Fruit fly (Drosophila melanogaster) whole organism, prepupa: Measurements from ENCODE around the gene Sox100B.

Source experiments
- CG10631 ChIP-seq: fragments of 200-800 bp; sonication (Bioruptor generic); optimal IDR thresholded peaks from 2 replicates; lab custom pipeline; 2016; ENCODE audit warnings: missing biosample characterization, missing genetic modification characterization
- CG11294 ChIP-seq: fragments of 200-800 bp; sonication (Bioruptor generic); IDR thresholded peaks from 2 replicates; pipeline ENCODE4 v1.3.6; 2022; ENCODE audit warnings: missing biosample characterization, missing genetic modification characterization
- CG11902 ChIP-seq: fragments of 200-800 bp; sonication (Bioruptor generic); optimal IDR thresholded peaks from 3 replicates; lab custom pipeline; 2016; ENCODE audit warnings: missing biosample characterization, missing genetic modification characterization
- CG1621 ChIP-seq: fragments of 200-800 bp; sonication (Bioruptor generic); optimal IDR thresholded peaks from 3 replicates; lab custom pipeline; 2018; ENCODE audit warnings: missing biosample characterization, mild to moderate bottlenecking, missing genetic modification characterization
- CG3032 ChIP-seq: fragments of 200-800 bp; optimal IDR thresholded peaks from 2 replicates; lab custom pipeline; 2019; ENCODE audit warnings: missing biosample characterization, mild to moderate bottlenecking, missing genetic modification characterization, moderate library complexity
- CG31627 ChIP-seq: fragments of 200-800 bp; sonication (Bioruptor generic); optimal IDR thresholded peaks from 3 replicates; lab custom pipeline; 2016; ENCODE audit warnings: missing biosample characterization, missing genetic modification characterization
- CG32006 ChIP-seq: fragments of 200-800 bp; sonication (Bioruptor generic); optimal IDR thresholded peaks from 3 replicates; lab custom pipeline; 2017; ENCODE audit warnings: missing biosample characterization, mild to moderate bottlenecking, missing genetic modification characterization
- CG3919 ChIP-seq: fragments of 200-800 bp; sonication (Bioruptor generic); optimal IDR thresholded peaks from 3 replicates; lab custom pipeline; 2016; ENCODE audit warnings: missing biosample characterization, missing genetic modification characterization
- CG6163 ChIP-seq: fragments of 200-800 bp; sonication (Bioruptor generic); IDR thresholded peaks from 3 replicates; pipeline ENCODE4 v1.3.6; 2022; ENCODE audit warnings: missing biosample characterization, missing genetic modification characterization
- CG6276 ChIP-seq: fragments of 200-800 bp; sonication (Bioruptor generic); optimal IDR thresholded peaks from 2 replicates; lab custom pipeline; 2017; ENCODE audit warnings: missing biosample characterization, mild to moderate bottlenecking, missing genetic modification characterization
- CG6792 ChIP-seq: fragments of 200-800 bp; sonication (Bioruptor generic); optimal IDR thresholded peaks from 3 replicates; lab custom pipeline; 2016; ENCODE audit warnings: missing biosample characterization, missing genetic modification characterization
- CG6808 ChIP-seq: fragments of 200-800 bp; sonication (Bioruptor generic); optimal IDR thresholded peaks from 3 replicates; lab custom pipeline; 2017; ENCODE audit warnings: missing biosample characterization, missing genetic modification characterization, mild to moderate bottlenecking, moderate library complexity, missing genetic modification reagents
- CG8632 ChIP-seq: fragments of 200-800 bp; sonication (Bioruptor generic); optimal IDR thresholded peaks from 3 replicates; lab custom pipeline; 2016; ENCODE audit warnings: missing biosample characterization, missing genetic modification characterization
- Eip78C ChIP-seq: fragments of 200-800 bp; sonication (Bioruptor generic); peaks from one replicate; lab custom pipeline; 2016; ENCODE audit warnings: missing biosample characterization, missing genetic modification characterization
- Ets96B ChIP-seq: fragments of 200-800 bp; optimal IDR thresholded peaks from 2 replicates; lab custom pipeline; 2019; ENCODE audit warnings: missing biosample characterization, mild to moderate bottlenecking, missing genetic modification characterization, moderate library complexity
- Gug ChIP-seq: fragments of 200-800 bp; sonication (Bioruptor generic); IDR thresholded peaks from 2 replicates; pipeline ENCODE4 v1.3.6; 2022; ENCODE audit warnings: missing biosample characterization, missing genetic modification characterization
- Hr39 ChIP-seq: fragments of 200-800 bp; sonication (Bioruptor generic); optimal IDR thresholded peaks from 2 replicates; lab custom pipeline; 2016; ENCODE audit warnings: missing biosample characterization, missing genetic modification characterization
- Hr4 ChIP-seq: fragments of 200-800 bp; sonication (Bioruptor generic); optimal IDR thresholded peaks from 3 replicates; lab custom pipeline; 2016; ENCODE audit warnings: missing biosample characterization, missing genetic modification characterization
- Lpt ChIP-seq: fragments of 200-800 bp; sonication (Bioruptor generic); optimal IDR thresholded peaks from 3 replicates; lab custom pipeline; 2016; ENCODE audit warnings: missing biosample characterization, missing genetic modification characterization
- Met ChIP-seq: fragments of 200-800 bp; sonication (Bioruptor generic); optimal IDR thresholded peaks from 3 replicates; lab custom pipeline; 2016; ENCODE audit warnings: missing biosample characterization, missing genetic modification characterization
- OdsH ChIP-seq: fragments of 200-800 bp; sonication (Bioruptor generic); optimal IDR thresholded peaks from 3 replicates; lab custom pipeline; 2016; ENCODE audit warnings: missing biosample characterization, missing genetic modification characterization
- Sox102F ChIP-seq: fragments of 200-800 bp; sonication (Bioruptor generic); optimal IDR thresholded peaks from 2 replicates; lab custom pipeline; 2016; ENCODE audit warnings: missing biosample characterization, mild to moderate bottlenecking, missing genetic modification characterization
- Sox14 ChIP-seq: fragments of 200-800 bp; sonication (Bioruptor generic); optimal IDR thresholded peaks from 3 replicates; lab custom pipeline; 2016; ENCODE audit warnings: missing biosample characterization, missing genetic modification characterization
- achi ChIP-seq: fragments of 200-800 bp; sonication (Bioruptor generic); optimal IDR thresholded peaks from 3 replicates; lab custom pipeline; 2016; ENCODE audit warnings: missing biosample characterization, missing genetic modification characterization
- acj6 ChIP-seq: fragments of 200-800 bp; sonication (Bioruptor generic); optimal IDR thresholded peaks from 3 replicates; lab custom pipeline; 2016; ENCODE audit warnings: missing biosample characterization, missing genetic modification characterization
- eg ChIP-seq: fragments of 200-800 bp; sonication (Bioruptor generic); IDR thresholded peaks from 3 replicates; pipeline ENCODE4 v1.3.6; 2022; ENCODE audit warnings: missing biosample characterization, missing genetic modification characterization
- fd85E ChIP-seq: fragments of 200-800 bp; sonication (Bioruptor generic); optimal IDR thresholded peaks from 3 replicates; lab custom pipeline; 2016; ENCODE audit warnings: missing biosample characterization, missing genetic modification characterization
- fkh ChIP-seq: fragments of 200-800 bp; sonication (Bioruptor generic); optimal IDR thresholded peaks from 3 replicates; lab custom pipeline; 2017; ENCODE audit warnings: missing biosample characterization, mild to moderate bottlenecking, missing genetic modification characterization, moderate library complexity
- lz ChIP-seq: fragments of 200-800 bp; sonication (Bioruptor generic); optimal IDR thresholded peaks from 3 replicates; lab custom pipeline; 2016; ENCODE audit warnings: missing biosample characterization, missing genetic modification characterization
- net ChIP-seq: fragments of 200-800 bp; sonication (Bioruptor generic); optimal IDR thresholded peaks from 3 replicates; lab custom pipeline; 2016; ENCODE audit warnings: missing biosample characterization, missing genetic modification characterization
- salr ChIP-seq, 2 experiments: fragments of 200-800 bp; sonication (Bioruptor generic); optimal IDR thresholded peaks; 3 replicates each; lab custom pipeline; 2016 to 2018; ENCODE audit warnings: missing biosample characterization in 2 of 2, missing genetic modification characterization in 2 of 2, mild to moderate bottlenecking in 1 of 2
- ss ChIP-seq, 2 experiments: fragments of 200-800 bp; sonication (Bioruptor generic); optimal IDR thresholded peaks; 2 replicates in 1 of 2; 3 replicates in 1 of 2; lab custom pipeline; 2017 to 2018; ENCODE audit warnings: mild to moderate bottlenecking in 2 of 2, missing biosample characterization in 2 of 2, missing genetic modification characterization in 2 of 2, moderate library complexity in 1 of 2
- svp ChIP-seq: fragments of 200-800 bp; sonication (Bioruptor generic); peaks from one replicate; lab custom pipeline; 2016; ENCODE audit warnings: missing biosample characterization, missing genetic modification characterization
- topi ChIP-seq: fragments of 200-800 bp; sonication (Bioruptor generic); optimal IDR thresholded peaks from 3 replicates; lab custom pipeline; 2016; ENCODE audit warnings: missing biosample characterization, missing genetic modification characterization
- vri ChIP-seq: fragments of 200-800 bp; sonication (Bioruptor generic); optimal IDR thresholded peaks from 3 replicates; lab custom pipeline; 2016; ENCODE audit warnings: missing biosample characterization, mild to moderate bottlenecking, missing genetic modification characterization

Gene Sox100B

DNA sequence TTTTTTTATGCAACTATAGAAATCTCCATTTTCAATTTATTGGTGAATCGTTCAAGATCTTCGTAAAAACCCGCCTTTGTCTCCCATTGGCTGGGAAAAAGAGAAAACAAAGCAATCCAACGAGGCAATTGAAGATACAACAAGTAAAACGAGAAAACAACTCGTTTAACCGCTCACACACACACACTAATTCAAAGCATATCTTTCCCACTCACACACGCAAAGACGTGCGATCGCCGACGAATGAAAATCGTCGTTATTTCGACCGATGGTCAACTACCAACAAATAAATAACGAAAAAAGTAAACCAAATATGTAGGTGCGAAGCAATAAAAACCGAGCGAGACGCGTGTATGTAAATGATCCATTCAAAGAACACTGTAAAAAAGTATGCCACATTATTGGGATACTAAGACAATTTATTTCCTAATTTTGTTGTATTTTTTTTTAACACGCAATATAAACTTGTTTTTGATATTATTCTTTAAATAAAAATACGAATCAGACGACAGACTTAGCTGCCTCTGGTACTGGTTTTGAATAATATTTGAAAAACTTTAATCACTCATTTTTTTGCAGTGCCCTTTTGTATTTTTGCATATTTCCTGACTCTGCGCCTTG lies 2.6 kb upstream of the Sox100B start (continued):
- TF ChIP-seq Met (peak; percentile 63), Hr39 (peak; percentile 31), lz (GFP tag; lab: Kevin White, UChicago) (peak; percentile 56), svp (GFP tag; lab: Kevin White, UChicago) (peak; percentile 76), Sox102F (GFP tag; lab: Kevin White, UChicago) (peak; percentile 63), topi (GFP tag; lab: Kevin White, UChicago) (peak; percentile 42), achi (GFP tag; lab: Kevin White, UChicago) (peak; percentile 49), OdsH (GFP tag; lab: Kevin White, UChicago) (peak; percentile 30), CG10631 (peak; percentile 36)

DNA sequence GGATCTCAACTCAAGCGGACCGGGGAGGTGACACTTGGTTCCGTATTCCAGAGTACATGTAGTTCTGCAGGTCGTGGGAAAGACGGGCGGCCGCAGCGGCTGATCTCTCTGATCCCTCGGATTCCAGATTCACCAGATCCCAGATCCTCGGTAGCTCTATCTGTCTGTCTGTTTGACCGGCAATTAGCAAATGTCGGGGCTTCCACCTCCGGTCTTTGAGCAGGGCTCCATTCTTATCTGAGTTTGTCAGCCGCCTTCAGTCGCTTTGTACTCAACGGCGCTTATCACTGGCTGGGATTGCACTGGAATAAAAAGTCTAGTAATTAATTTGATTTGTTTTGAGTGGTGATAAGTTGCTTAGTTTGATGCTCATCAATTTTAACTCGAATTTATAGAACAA lies 1.3 kb downstream of the Sox100B start:
- peak; percentile 24 for TF ChIP-seq Sox14 (GFP tag; lab: Kevin White, UChicago)
- TF ChIP-seq Gug (GFP tag; lab: Robert Waterston, UW) = no peak
- TF ChIP-seq acj6 = no peak
- TF ChIP-seq ss (GFP tag; optimal IDR thresholded peaks at IDR 0.05; lab: Kevin White, UChicago) = no peak
- peak; percentile 98 for TF ChIP-seq svp (GFP tag; lab: Kevin White, UChicago)
- peak; percentile 9 for TF ChIP-seq CG3919 (GFP tag; lab: Kevin White, UChicago)
- TF ChIP-seq CG31627 (GFP tag; lab: Kevin White, UChicago) = no peak
- TF ChIP-seq CG6808 = peak; percentile 1
- peak; percentile 33 for TF ChIP-seq Eip78C (GFP tag; lab: Kevin White, UChicago)
- TF ChIP-seq CG3032 = peak; percentile 5
- peak; percentile 28 for TF ChIP-seq lz (GFP tag; lab: Kevin White, UChicago)
- no peak for TF ChIP-seq Hr4
- TF ChIP-seq CG6276 (GFP tag; lab: Kevin White, UChicago) = no peak
- TF ChIP-seq fd85E (GFP tag; lab: Kevin White, UChicago) = no peak
- TF ChIP-seq CG1621 (tag; lab: Kevin White, UChicago) = peak; percentile 21
- no peak for TF ChIP-seq CG8632
- peak; percentile 32 for TF ChIP-seq Ets96B (tag; lab: Kevin White, UChicago)
- TF ChIP-seq CG10631 = peak; percentile 17
- TF ChIP-seq, all 60 proteins: peak for 10

DNA sequence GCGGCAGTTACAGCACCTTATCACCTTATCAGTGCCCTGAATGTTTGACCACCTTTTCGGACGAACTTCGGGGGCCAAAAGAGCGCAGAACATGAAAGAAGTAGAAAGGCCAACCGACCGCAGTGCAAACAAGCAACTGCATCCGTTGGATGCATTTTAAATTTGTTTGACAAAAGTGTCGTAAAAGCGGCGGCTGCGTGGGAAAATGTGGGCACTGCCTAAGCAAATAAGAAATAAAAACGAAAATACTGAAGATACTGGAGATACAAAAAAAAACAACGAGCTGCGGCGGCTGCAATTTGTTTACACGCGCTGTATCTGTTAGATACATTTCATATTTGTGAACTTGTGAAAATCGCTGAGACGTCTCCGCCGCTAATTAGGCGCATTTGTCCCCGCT lies 5.7 kb downstream of the Sox100B start:
- TF ChIP-seq fkh (GFP tag; lab: Kevin White, UChicago) (peak; percentile 58), achi (GFP tag; lab: Kevin White, UChicago) (no peak), Lpt (no peak)

DNA sequence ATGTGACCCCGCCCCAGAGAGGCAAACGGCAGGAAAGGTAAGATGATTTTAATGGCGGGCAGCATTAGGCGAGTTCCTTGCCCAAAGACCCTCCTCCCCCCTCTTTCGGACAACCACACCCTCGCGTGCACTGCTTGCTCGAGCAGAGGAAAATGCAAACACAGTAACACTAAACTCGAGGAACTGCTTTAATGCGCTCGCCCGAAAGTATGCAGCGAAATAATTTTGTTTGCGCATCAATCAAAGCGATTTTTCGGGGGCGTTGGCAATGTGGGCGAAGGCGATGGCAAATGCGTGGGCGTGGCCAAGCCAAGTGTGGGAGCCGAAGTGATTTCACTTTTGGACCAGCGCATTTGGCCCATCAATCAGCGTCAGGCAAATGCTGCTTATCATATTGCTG lies 21.3 kb downstream of the Sox100B start:
- TF ChIP-seq CG31627 (GFP tag; lab: Kevin White, UChicago) (peak; percentile 1), CG6792 (GFP tag; lab: Kevin White, UChicago) (no peak), CG6276 (GFP tag; lab: Kevin White, UChicago) (no peak), salr (GFP tag; optimal IDR thresholded peaks at IDR 0.05; lab: Kevin White, UChicago) (no peak), fd85E (GFP tag; lab: Kevin White, UChicago) (no peak), Eip78C (GFP tag; lab: Kevin White, UChicago) (peak; percentile 19), fkh (GFP tag; lab: Kevin White, UChicago) (peak; percentile 46), CG6163 (0 out of 3 replicates have a peak, but pooled peaks have one; percentile 9), CG11294 (peak; percentile 8; the same call in 1 of the 2 replicates), CG32006 (GFP tag; lab: Kevin White, UChicago) (peak; percentile 9), ss (GFP tag; optimal IDR thresholded peaks at IDR 0.05; lab: Kevin White, UChicago) (no peak), CG11902 (GFP tag; lab: Kevin White, UChicago) (no peak), eg (GFP tag; lab: Robert Waterston, UW) (peak; percentile 15; the same call in 1 of the 3 replicates)

DNA sequence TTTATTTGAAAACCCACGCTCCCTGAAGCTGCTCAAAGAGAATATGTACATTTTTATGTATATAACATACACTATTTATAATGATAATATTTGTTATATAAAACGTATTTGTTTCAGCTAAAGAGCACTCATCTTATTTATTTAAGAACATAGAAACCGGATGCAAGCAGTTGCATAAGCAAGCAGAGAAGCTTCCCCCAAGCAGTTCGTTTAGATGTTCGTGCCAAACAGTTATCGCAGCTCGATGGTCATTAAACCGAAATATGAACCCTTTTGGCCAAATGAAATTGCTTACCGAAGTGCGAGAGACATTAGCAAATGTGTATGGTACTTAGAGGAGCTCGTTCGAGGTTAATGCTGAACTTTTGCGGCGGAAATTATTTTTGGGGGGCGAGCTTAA lies 24.9 kb downstream of the Sox100B start:
- TF ChIP-seq Hr4 = no peak
- no peak for TF ChIP-seq vri (GFP tag; lab: Kevin White, UChicago)
- no peak for TF ChIP-seq fkh (GFP tag; lab: Kevin White, UChicago)
- TF ChIP-seq acj6 = no peak
- TF ChIP-seq net = no peak
- TF ChIP-seq svp (GFP tag; lab: Kevin White, UChicago) = peak; percentile 14
- TF ChIP-seq topi (GFP tag; lab: Kevin White, UChicago) = no peak
- TF ChIP-seq, all 60 proteins: peak for 1
